Fruit fly (Drosophila melanogaster) whole organism, embryonic: Measurements from ENCODE around the gene RabX6.
A peak's percentile ranks its signal among the peaks of the same experiment; 100 is the strongest.

Experiments used
- CG12236 ChIP-seq: fragments of 200-800 bp; sonication (Bioruptor generic); optimal IDR thresholded peaks from 2 replicates; lab custom pipeline; 2016; ENCODE audit warnings: missing biosample characterization, missing genetic modification characterization
- CG12659 ChIP-seq: fragments of 200-800 bp; sonication (Bioruptor generic); optimal IDR thresholded peaks from 3 replicates; lab custom pipeline; 2017; ENCODE audit warnings: mild to moderate bottlenecking, missing biosample characterization, missing genetic modification reagents, missing genetic modification characterization
- CG12769 ChIP-seq: fragments of 200-800 bp; sonication (Bioruptor generic); optimal IDR thresholded peaks from 2 replicates; lab custom pipeline; 2019; ENCODE audit warnings: missing biosample characterization, mild to moderate bottlenecking, missing genetic modification characterization, moderate library complexity
- CG14667 ChIP-seq: fragments of 200-800 bp; sonication (Bioruptor generic); IDR thresholded peaks from 2 replicates; pipeline ENCODE4 v1.3.6; 2022; ENCODE audit warnings: missing biosample characterization, missing genetic modification characterization
- CG15011 ChIP-seq: fragments of 200-800 bp; sonication (Bioruptor generic); optimal IDR thresholded peaks from 3 replicates; lab custom pipeline; 2018; ENCODE audit warnings: missing biosample characterization, mild to moderate bottlenecking, missing genetic modification characterization
- CG1529 ChIP-seq: fragments of 200-800 bp; sonication (Bioruptor generic); optimal IDR thresholded peaks from 3 replicates; lab custom pipeline; 2018; ENCODE audit warnings: missing biosample characterization, missing genetic modification characterization
- CG15601 ChIP-seq: fragments of 200-800 bp; sonication (Bioruptor generic); optimal IDR thresholded peaks from 3 replicates; lab custom pipeline; 2019; ENCODE audit warnings: missing biosample characterization, mild to moderate bottlenecking, missing genetic modification characterization, moderate library complexity
- CG16813 ChIP-seq: fragments of 200-800 bp; sonication (Bioruptor generic); IDR thresholded peaks from 3 replicates; pipeline ENCODE4 v1.3.6; 2022; ENCODE audit warnings: missing biosample characterization, missing genetic modification characterization; ENCODE audit not compliant: partially characterized antibody
- CG17328 ChIP-seq: fragments of 200-800 bp; sonication (Bioruptor generic); IDR thresholded peaks from 2 replicates; pipeline ENCODE4 v1.3.6; 2022; ENCODE audit warnings: missing biosample characterization, missing genetic modification characterization
- CG18619 ChIP-seq: fragments of 200-800 bp; sonication (Bioruptor generic); optimal IDR thresholded peaks from 3 replicates; lab custom pipeline; 2017; ENCODE audit warnings: missing biosample characterization, mild to moderate bottlenecking, missing genetic modification characterization
- CG3847 ChIP-seq: fragments of 200-800 bp; sonication (Bioruptor generic); IDR thresholded peaks from 2 replicates; pipeline ENCODE4 v1.3.6; 2022; ENCODE audit warnings: missing biosample characterization, missing genetic modification characterization
- CG42726 ChIP-seq: fragments of 200-800 bp; sonication (Bioruptor generic); IDR thresholded peaks from 2 replicates; pipeline ENCODE4 v1.3.6; 2022; ENCODE audit warnings: missing biosample characterization, missing genetic modification characterization; ENCODE audit not compliant: partially characterized antibody
- CG4360 ChIP-seq: fragments of 200-800 bp; sonication (Bioruptor generic); IDR thresholded peaks from 2 replicates; pipeline ENCODE4 v1.3.6; 2022; ENCODE audit warnings: missing biosample characterization, missing genetic modification characterization
- CG7372 ChIP-seq: fragments of 200-800 bp; sonication (Bioruptor generic); IDR thresholded peaks from 2 replicates; pipeline ENCODE4 v1.3.6; 2022; ENCODE audit warnings: missing biosample characterization, missing genetic modification characterization
- CG7556 ChIP-seq: fragments of 200-800 bp; sonication (Bioruptor generic); optimal IDR thresholded peaks from 2 replicates; lab custom pipeline; 2017; ENCODE audit warnings: missing biosample characterization, mild to moderate bottlenecking, missing genetic modification characterization
- CG8290 ChIP-seq, 3 experiments: fragments of 200-800 bp; sonication (Bioruptor generic); optimal IDR thresholded peaks; 2 replicates each; lab custom pipeline; 2016 to 2019; ENCODE audit warnings: missing biosample characterization in 3 of 3, missing genetic modification characterization in 3 of 3, mild to moderate bottlenecking in 2 of 3, moderate library complexity in 1 of 3
- CG8924 ChIP-seq: fragments of 200-800 bp; optimal IDR thresholded peaks from 3 replicates; lab custom pipeline; 2019; ENCODE audit warnings: missing biosample characterization, mild to moderate bottlenecking, missing genetic modification characterization, moderate library complexity
- CG8944 ChIP-seq: fragments of 200-800 bp; sonication (Bioruptor generic); optimal IDR thresholded peaks from 3 replicates; lab custom pipeline; 2016; ENCODE audit warnings: missing biosample characterization, missing genetic modification characterization
- CG9727 ChIP-seq: fragments of 200-800 bp; sonication (Bioruptor generic); optimal IDR thresholded peaks from 3 replicates; lab custom pipeline; 2017; ENCODE audit warnings: missing biosample characterization, mild to moderate bottlenecking, missing genetic modification characterization
- E2f2 ChIP-seq: fragments of 200-800 bp; sonication (Bioruptor generic); IDR thresholded peaks from 2 replicates; pipeline ENCODE4 v1.3.6; 2022; ENCODE audit warnings: missing biosample characterization, missing genetic modification characterization
- Fer2 ChIP-seq: fragments of 200-800 bp; sonication (Bioruptor generic); optimal IDR thresholded peaks from 2 replicates; lab custom pipeline; 2018; ENCODE audit warnings: missing biosample characterization, mild to moderate bottlenecking, missing genetic modification characterization, moderate library complexity
- Gsc ChIP-seq: fragments of 200-800 bp; sonication (Bioruptor generic); IDR thresholded peaks from 2 replicates; pipeline ENCODE4 v1.3.6; 2022; ENCODE audit warnings: missing biosample characterization, missing genetic modification characterization
- HLH54F ChIP-seq: fragments of 200-800 bp; sonication (Bioruptor generic); optimal IDR thresholded peaks from 3 replicates; lab custom pipeline; 2016; ENCODE audit warnings: missing biosample characterization, missing genetic modification characterization
- Mes4 ChIP-seq: fragments of 200-800 bp; sonication (Bioruptor generic); optimal IDR thresholded peaks from 2 replicates; lab custom pipeline; 2016; ENCODE audit warnings: missing biosample characterization, missing genetic modification characterization
- Oaz ChIP-seq: fragments of 200-800 bp; sonication (Bioruptor generic); IDR thresholded peaks from 2 replicates; pipeline ENCODE4 v1.3.6; 2022; ENCODE audit warnings: missing biosample characterization, missing genetic modification characterization
- Ravus ChIP-seq: fragments of 200-800 bp; sonication (Bioruptor generic); IDR thresholded peaks from 2 replicates; pipeline ENCODE4 v1.3.6; 2022; ENCODE audit warnings: missing biosample characterization, missing genetic modification characterization
- Side ChIP-seq: fragments of 200-800 bp; sonication (Bioruptor generic); optimal IDR thresholded peaks from 2 replicates; lab custom pipeline; 2016; ENCODE audit warnings: missing biosample characterization, missing genetic modification characterization
- Taf1 ChIP-seq: fragments of 200-800 bp; sonication (Bioruptor generic); IDR thresholded peaks from 2 replicates; pipeline ENCODE4 v1.3.6; 2022; ENCODE audit warnings: missing biosample characterization, missing genetic modification characterization
- amos ChIP-seq: fragments of 200-800 bp; sonication (Bioruptor generic); IDR thresholded peaks from 2 replicates; pipeline ENCODE4 v1.3.6; 2022; ENCODE audit warnings: missing biosample characterization, missing genetic modification characterization; ENCODE audit not compliant: partially characterized antibody
- ash1 ChIP-seq: fragments of 200-800 bp; sonication (Bioruptor generic); optimal IDR thresholded peaks from 2 replicates; lab custom pipeline; 2018; ENCODE audit warnings: missing biosample characterization, mild to moderate bottlenecking, missing genetic modification characterization
- bab2 ChIP-seq: fragments of 200-800 bp; sonication (Bioruptor generic); optimal IDR thresholded peaks from 2 replicates; lab custom pipeline; 2016; ENCODE audit warnings: missing biosample characterization, missing genetic modification characterization
- bbx ChIP-seq: fragments of 200-800 bp; sonication (Bioruptor generic); IDR thresholded peaks from 2 replicates; pipeline ENCODE4 v1.3.6; 2022; ENCODE audit warnings: missing biosample characterization, missing genetic modification characterization; ENCODE audit not compliant: partially characterized antibody
- bcd ChIP-seq: fragments of 200-800 bp; sonication (Bioruptor generic); optimal IDR thresholded peaks from 2 replicates; lab custom pipeline; 2017; ENCODE audit warnings: missing biosample characterization, mild to moderate bottlenecking, missing genetic modification characterization
- corto ChIP-seq: fragments of 200-800 bp; sonication (Bioruptor generic); optimal IDR thresholded peaks from 2 replicates; lab custom pipeline; 2016; ENCODE audit warnings: missing biosample characterization, mild to moderate bottlenecking, missing genetic modification characterization, moderate library complexity
- en ChIP-seq: fragments of 200-800 bp; sonication (Bioruptor generic); optimal IDR thresholded peaks from 2 replicates; lab custom pipeline; 2016; ENCODE audit warnings: missing biosample characterization, missing genetic modification characterization
- fd96Cb ChIP-seq: fragments of 200-800 bp; sonication (Bioruptor generic); optimal IDR thresholded peaks from 2 replicates; lab custom pipeline; 2018; ENCODE audit warnings: missing biosample characterization, mild to moderate bottlenecking, missing genetic modification characterization, moderate library complexity
- h ChIP-seq: fragments of >200 bp; optimal IDR thresholded peaks from 2 replicates; lab custom pipeline; 2017
- inv ChIP-seq: fragments of 200-800 bp; sonication (Bioruptor generic); IDR thresholded peaks from 2 replicates; pipeline ENCODE4 v1.3.6; 2022; ENCODE audit warnings: missing biosample characterization, missing genetic modification characterization; ENCODE audit not compliant: partially characterized antibody
- lbe ChIP-seq: fragments of 200-800 bp; sonication (Bioruptor generic); optimal IDR thresholded peaks from 2 replicates; lab custom pipeline; 2016; ENCODE audit warnings: missing biosample characterization, mild to moderate bottlenecking, missing genetic modification characterization
- luna ChIP-seq: fragments of 200-800 bp; sonication (Bioruptor generic); optimal IDR thresholded peaks from 2 replicates; lab custom pipeline; 2016; ENCODE audit warnings: missing biosample characterization, missing genetic modification characterization
- nom ChIP-seq: fragments of 200-800 bp; sonication (Bioruptor generic); optimal IDR thresholded peaks from 2 replicates; lab custom pipeline; 2017; ENCODE audit warnings: missing biosample characterization, missing genetic modification characterization, mild to moderate bottlenecking, moderate library complexity, missing genetic modification reagents
- prd ChIP-seq, 3 experiments: fragments of >200 bp in 2 of 3; fragments of 200-800 bp in 1 of 3; sonication (Bioruptor generic) in 1 of 3; optimal IDR thresholded peaks in 2 of 3; IDR thresholded peaks in 1 of 3; 2 replicates in 2 of 3; 3 replicates in 1 of 3; pipeline versions ENCODE4 v1.3.6 to Lab custom; 2017 to 2022; ENCODE audit warnings: missing biosample characterization in 1 of 3, missing genetic modification characterization in 1 of 3
- rib ChIP-seq: fragments of 200-800 bp; sonication (Bioruptor generic); IDR thresholded peaks from 2 replicates; pipeline ENCODE4 v1.3.6; 2022; ENCODE audit warnings: missing biosample characterization, missing genetic modification characterization
- row ChIP-seq: fragments of 200-800 bp; sonication (Bioruptor generic); IDR thresholded peaks from 3 replicates; pipeline ENCODE4 v1.3.6; 2022; ENCODE audit warnings: missing biosample characterization, missing genetic modification characterization
- slou ChIP-seq: fragments of 200-800 bp; sonication (Bioruptor generic); optimal IDR thresholded peaks from 3 replicates; lab custom pipeline; 2016; ENCODE audit warnings: missing biosample characterization, missing genetic modification characterization
- sug ChIP-seq: fragments of 200-800 bp; optimal IDR thresholded peaks from 2 replicates; lab custom pipeline; 2019; ENCODE audit warnings: missing biosample characterization, mild to moderate bottlenecking, missing genetic modification characterization, moderate library complexity
- tap ChIP-seq: fragments of 200-800 bp; optimal IDR thresholded peaks from 3 replicates; lab custom pipeline; 2019; ENCODE audit warnings: missing biosample characterization, mild to moderate bottlenecking, missing genetic modification characterization, moderate library complexity
- wdn ChIP-seq: fragments of 200-800 bp; sonication (Bioruptor generic); IDR thresholded peaks from 2 replicates; pipeline ENCODE4 v1.3.6; 2022; ENCODE audit warnings: missing biosample characterization, missing genetic modification characterization
- wek ChIP-seq: fragments of 200-800 bp; sonication (Bioruptor generic); optimal IDR thresholded peaks from 3 replicates; lab custom pipeline; 2018; ENCODE audit warnings: missing biosample characterization, mild to moderate bottlenecking, missing genetic modification characterization, moderate library complexity
- wor ChIP-seq: fragments of 200-800 bp; sonication (Bioruptor generic); IDR thresholded peaks from 2 replicates; pipeline ENCODE4 v1.3.6; 2022; ENCODE audit warnings: missing biosample characterization, missing genetic modification characterization

Gene RabX6

dm6 chr3L:654019-654418 is 36.3 kb upstream of the RabX6 start, which contains the start of the genes MED30 and Rev1 (continued):
- TF ChIP-seq CG14667 (peak; percentile 84), CG42726 (no peak), ash1 (GFP tag; lab: Kevin White, UChicago) (peak; percentile 83), tap (tag; lab: Kevin White, UChicago) (peak; percentile 87), nom (GFP tag; lab: Kevin White, UChicago) (peak; percentile 71), en (GFP tag; lab: Kevin White, UChicago) (peak; percentile 90), luna (GFP tag; lab: Kevin White, UChicago) (peak; percentile 91), E2f2 (GFP tag; lab: Robert Waterston, UW) (peak; percentile 87), HLH54F (peak; percentile 98), inv (0 out of 2 replicates have a peak, but pooled peaks have one; percentile 15), Side (GFP tag; lab: Kevin White, UChicago) (peak; percentile 95), bab2 (GFP tag; lab: Kevin White, UChicago) (peak; percentile 98), CG12659 (GFP tag; lab: Kevin White, UChicago) (peak; percentile 97), amos (GFP tag; lab: Robert Waterston, UW) (no peak), Oaz (GFP tag; lab: Robert Waterston, UW) (peak; percentile 58), corto (GFP tag; lab: Kevin White, UChicago) (peak; percentile 57), CG8924 (tag; lab: Kevin White, UChicago) (peak; percentile 93), bbx (GFP tag; lab: Robert Waterston, UW) (peak; percentile 29; the same call in 1 of the 2 replicates), row (GFP tag; lab: Robert Waterston, UW) (peak; percentile 91), Taf1 (GFP tag; lab: Robert Waterston, UW) (peak; percentile 90), CG4360 (GFP tag; lab: Robert Waterston, UW) (peak; percentile 62), slou (GFP tag; lab: Kevin White, UChicago) (peak; percentile 92), CG16813 (GFP tag; lab: Robert Waterston, UW) (peak; percentile 56; the same call in 2 of the 3 replicates), prd (optimal IDR thresholded peaks at IDR 0.05; lab: Kevin White, UChicago) (no peak), prd (GFP tag; IDR thresholded peaks at IDR 0.05; lab: Robert Waterston, UW) (peak; percentile 91), CG15011 (no peak), CG7556 (GFP tag; lab: Kevin White, UChicago) (peak; percentile 89), wdn (peak; percentile 88), lbe (peak; percentile 93), sug (peak; percentile 92), CG18619 (peak; percentile 91), CG15601 (tag; lab: Kevin White, UChicago) (peak; percentile 89), CG8290 (GFP tag; optimal IDR thresholded peaks at IDR 0.05; lab: Kevin White, UChicago) (peak; percentile 93), CG8290 (tag; optimal IDR thresholded peaks at IDR 0.05; lab: Kevin White, UChicago) (peak; percentile 49 to 97), rib (peak; percentile 86), Mes4 (GFP tag; lab: Kevin White, UChicago) (peak; percentile 87), h (lab: Kevin White, UChicago) (no peak), CG7372 (GFP tag; lab: Robert Waterston, UW) (peak; percentile 87), Ravus (GFP tag; lab: Robert Waterston, UW) (peak; percentile 57), CG17328 (GFP tag; lab: Robert Waterston, UW) (peak; percentile 91), Fer2 (tag; lab: Kevin White, UChicago) (peak; percentile 94), CG12769 (peak; percentile 96), CG12236 (peak; percentile 87), Gsc (GFP tag; lab: Robert Waterston, UW) (peak; percentile 13; the same call in 1 of the 2 replicates), wek (GFP tag; lab: Kevin White, UChicago) (peak; percentile 81), fd96Cb (tag; lab: Kevin White, UChicago) (peak; percentile 85), bcd (GFP tag; lab: Kevin White, UChicago) (peak; percentile 92), CG3847 (GFP tag; lab: Robert Waterston, UW) (peak; percentile 94), CG1529 (peak; percentile 84), CG8944 (GFP tag; lab: Kevin White, UChicago) (peak; percentile 97), wor (peak; percentile 75), CG9727 (peak; percentile 86)
